Fruit fly (Drosophila melanogaster) whole organism, wandering third instar larva: ENCODE measurements around the gene LanA.

Experiments
- CrebA ChIP-seq: fragments of 200-800 bp; sonication (Bioruptor generic); optimal IDR thresholded peaks from 2 replicates; lab custom pipeline; 2016; ENCODE audit warnings: missing biosample characterization, mild to moderate bottlenecking, missing genetic modification characterization, borderline replicate concordance
- Dfd ChIP-seq: fragments of >200 bp; optimal IDR thresholded peaks from 2 replicates; lab custom pipeline; 2017; ENCODE audit warnings: missing biosample characterization, missing genetic modification characterization
- HLH106 ChIP-seq: fragments of 200-800 bp; optimal IDR thresholded peaks from 3 replicates; lab custom pipeline; 2019; ENCODE audit warnings: missing biosample characterization, mild to moderate bottlenecking, missing genetic modification characterization, moderate library complexity
- Rel ChIP-seq, 2 experiments: fragments of 200-800 bp; sonication (Bioruptor generic) in 1 of 2; optimal IDR thresholded peaks; 2 replicates in 1 of 2; 3 replicates in 1 of 2; lab custom pipeline; 2016 to 2019; ENCODE audit warnings: mild to moderate bottlenecking in 2 of 2, missing biosample characterization in 2 of 2, missing genetic modification characterization in 2 of 2, moderate library complexity in 1 of 2
- Sp1 ChIP-seq: fragments of 200-800 bp; sonication (Bioruptor generic); optimal IDR thresholded peaks from 3 replicates; lab custom pipeline; 2019; ENCODE audit warnings: missing biosample characterization, mild to moderate bottlenecking, missing genetic modification characterization, moderate library complexity
- brk ChIP-seq: fragments of 200-800 bp; sonication (Bioruptor generic); optimal IDR thresholded peaks from 2 replicates; lab custom pipeline; 2016; ENCODE audit warnings: missing biosample characterization, mild to moderate bottlenecking, missing genetic modification characterization
- dl ChIP-seq, 2 experiments: fragments of 175-275, 200-275 bp in 1 of 2; fragments of 200-275 bp in 1 of 2; sonication (Bioruptor generic); optimal IDR thresholded peaks; lab custom pipeline; 2018; ENCODE audit warnings: mild to moderate bottlenecking in 2 of 2, missing biosample characterization in 2 of 2, missing genetic modification characterization in 2 of 2, moderate library complexity in 2 of 2; ENCODE audit not compliant: partially characterized antibody in 2 of 2, insufficient read depth in 1 of 2
- fru ChIP-seq: fragments of 200-800 bp; sonication (Bioruptor generic); optimal IDR thresholded peaks from 3 replicates; lab custom pipeline; 2016; ENCODE audit warnings: missing biosample characterization, mild to moderate bottlenecking, missing genetic modification characterization
- sage ChIP-seq: fragments of 200-800 bp; sonication (Bioruptor generic); optimal IDR thresholded peaks from 2 replicates; lab custom pipeline; 2016; ENCODE audit warnings: missing biosample characterization, mild to moderate bottlenecking, missing genetic modification characterization

Gene LanA

dm6 chr3L:6157327-6158032 lies 60.3 kb downstream of the LanA start, which contains the start of gene CG13297:
Gene CG13297, minus strand, starts transcription at chr3L:6157377.
- TF ChIP-seq Dfd (GFP tag; lab: Kevin White, UChicago) (no peak), HLH106 (no peak), Sp1 (no peak)
- TF ChIP-seq, all 38 proteins: peak for 0

- TF ChIP-seq CrebA (GFP tag; lab: Kevin White, UChicago) (peak; percentile 44), fru (GFP tag; lab: Kevin White, UChicago) (no peak), sage (GFP tag; lab: Kevin White, UChicago) (no peak), Rel (GFP tag; optimal IDR thresholded peaks at IDR 0.05; lab: Kevin White, UChicago) (peak; percentile 72), Rel (tag; optimal IDR thresholded peaks at IDR 0.05; lab: Kevin White, UChicago) (no peak), dl (GFP tag; optimal IDR thresholded peaks at IDR 0.05; lab: Kevin White, UChicago; ENCODE audit: insufficient read depth in 1 of 2, partially characterized antibody in 2 of 2) (no peak), Sp1 (peak; percentile 41), brk (GFP tag; lab: Kevin White, UChicago) (no peak)
- TF ChIP-seq, all 38 proteins: peak for 3
Measured at dm6 chr3L:6154951-6155394, 62.8 kb downstream of the LanA start.
